Fruit fly (Drosophila melanogaster) whole organism, embryonic: ENCODE results near the gene plum.

ENCODE experiments used
- CG17361 ChIP-seq: fragments of 200-800 bp; sonication (Bioruptor generic); IDR thresholded peaks from 3 replicates; pipeline ENCODE4 v1.3.6; 2022; ENCODE audit warnings: missing biosample characterization, missing genetic modification characterization
- CG3995 ChIP-seq: fragments of 200-800 bp; sonication (Bioruptor generic); optimal IDR thresholded peaks from 3 replicates; lab custom pipeline; 2016; ENCODE audit warnings: missing biosample characterization, missing genetic modification characterization
- Dfd ChIP-seq, 2 experiments: fragments of >200 bp; optimal IDR thresholded peaks; 2 replicates each; lab custom pipeline; 2017; ENCODE audit warnings: missing biosample characterization in 2 of 2, missing genetic modification characterization in 2 of 2
- Hr51 ChIP-seq, 2 experiments: fragments of 200-800 bp; sonication (Bioruptor generic); optimal IDR thresholded peaks; 2 replicates in 1 of 2; 3 replicates in 1 of 2; lab custom pipeline; 2016 to 2018; ENCODE audit warnings: missing biosample characterization in 2 of 2, missing genetic modification characterization in 2 of 2, mild to moderate bottlenecking in 1 of 2, moderate library complexity in 1 of 2
- NC2α ChIP-seq: fragments of 200-800 bp; sonication (Bioruptor generic); optimal IDR thresholded peaks from 2 replicates; lab custom pipeline; 2016; ENCODE audit warnings: missing biosample characterization, missing genetic modification characterization
- bab2 ChIP-seq: fragments of 200-800 bp; sonication (Bioruptor generic); optimal IDR thresholded peaks from 2 replicates; lab custom pipeline; 2016; ENCODE audit warnings: missing biosample characterization, missing genetic modification characterization
- psq ChIP-seq: fragments of 200-800 bp; sonication (Bioruptor generic); optimal IDR thresholded peaks from 2 replicates; lab custom pipeline; 2017; ENCODE audit warnings: missing biosample characterization, missing genetic modification characterization
- sens-2 ChIP-seq: fragments of 200-800 bp; sonication (Bioruptor generic); IDR thresholded peaks from 2 replicates; pipeline ENCODE4 v1.3.6; 2022; ENCODE audit warnings: missing biosample characterization, missing genetic modification characterization
- ssp ChIP-seq: fragments of 200-800 bp; sonication (Bioruptor generic); IDR thresholded peaks from 2 replicates; pipeline ENCODE4 v1.3.6; 2022; ENCODE audit warnings: missing biosample characterization, missing genetic modification characterization
- ttk ChIP-seq: fragments of 200-800 bp; sonication (Bioruptor generic); IDR thresholded peaks from 2 replicates; pipeline ENCODE4 v2.1.2; 2022; ENCODE audit warnings: missing biosample characterization, missing genetic modification characterization

DNA sequence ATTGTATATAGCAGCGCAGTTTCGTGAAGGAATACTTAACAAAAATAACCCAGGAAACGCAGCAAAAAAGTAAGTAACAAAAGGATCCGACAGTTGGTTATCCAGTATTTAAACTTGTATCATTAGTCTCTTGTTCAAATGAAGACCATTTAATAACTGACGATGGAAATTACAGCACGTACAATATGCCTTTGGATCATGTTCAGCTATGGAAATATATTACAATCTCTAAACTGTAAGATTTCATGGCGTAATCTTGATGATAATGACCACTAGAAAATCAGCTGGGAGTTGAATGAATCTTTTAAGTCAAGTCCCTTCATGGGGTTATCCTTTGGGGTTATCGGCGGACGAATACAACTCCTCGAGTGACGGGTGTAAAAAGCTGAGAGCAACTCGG lies 32.1 kb downstream of the plum start:
- TF ChIP-seq bab2 (GFP tag; lab: Kevin White, UChicago) (no peak), ssp (GFP tag; lab: Robert Waterston, UW) (no peak), sens-2 (GFP tag; lab: Robert Waterston, UW) (no peak), NC2α (no peak), ttk (GFP tag; lab: Robert Waterston, UW) (no peak), Dfd (GFP tag; optimal IDR thresholded peaks at IDR 0.05; lab: Kevin White, UChicago) (no peak), CG17361 (GFP tag; lab: Robert Waterston, UW) (no peak), psq (GFP tag; lab: Kevin White, UChicago) (no peak), CG3995 (GFP tag; lab: Kevin White, UChicago) (no peak), Hr51 (GFP tag; optimal IDR thresholded peaks at IDR 0.05; lab: Kevin White, UChicago) (no peak)
